Worm (Caenorhabditis elegans): ENCODE data around the gene grl-26.

The grl-26 gene

ce11 chrIV:295734-296201 is 26.8 kb downstream of the grl-26 start (continued):
- TF ChIP-seq ceh-27 (GFP tag; optimal IDR thresholded peaks at IDR 0.05) (no peak), chd-7 (tag; optimal IDR thresholded peaks at IDR 0.05) (peak; percentile 43), aptf-2 (GFP tag; conservative IDR thresholded peaks at IDR 0.05) (no peak), ztf-28 (GFP tag; IDR thresholded peaks at IDR 0.05) (no peak), rcor-1 (GFP tag; IDR thresholded peaks at IDR 0.05) (no peak), snpc-1.3 (tag; optimal IDR thresholded peaks at IDR 0.05; ENCODE audit: insufficient read depth) (no peak), ama-1 (optimal IDR thresholded peaks at IDR 0.05) (no peak), ama-1 (GFP tag; optimal IDR thresholded peaks at IDR 0.05) (no peak), nhr-179 (tag; optimal IDR thresholded peaks at IDR 0.05) (no peak), attf-6 (GFP tag; IDR thresholded peaks at IDR 0.05) (no peak), F52B5.7 (tag; optimal IDR thresholded peaks at IDR 0.05) (no peak), efl-1 (GFP tag; optimal IDR thresholded peaks at IDR 0.05) (no peak), hrde-1 (tag; optimal IDR thresholded peaks at IDR 0.05; ENCODE audit: borderline replicate concordance) (no peak), T26A5.8 (tag; optimal IDR thresholded peaks at IDR 0.05) (no peak), T07F8.4 (tag; optimal IDR thresholded peaks at IDR 0.05) (no peak), F55B11.4 (tag; optimal IDR thresholded peaks at IDR 0.05; ENCODE audit: borderline replicate concordance, insufficient read depth) (no peak), F39B2.1 (GFP tag; IDR thresholded peaks at IDR 0.05) (no peak), C17E4.6 (GFP tag; IDR thresholded peaks at IDR 0.05) (no peak), B0261.1 (tag; optimal IDR thresholded peaks at IDR 0.05) (no peak), Y56A3A.18 (GFP tag; IDR thresholded peaks at IDR 0.05) (no peak), sptf-2 (GFP tag; optimal IDR thresholded peaks at IDR 0.05) (no peak), dpl-1 (GFP tag; optimal IDR thresholded peaks at IDR 0.05) (no peak), madf-6 (GFP tag; IDR thresholded peaks at IDR 0.05) (no peak), ztf-25 (GFP tag; IDR thresholded peaks at IDR 0.05) (no peak), zfh-2 (GFP tag; conservative IDR thresholded peaks at IDR 0.05) (no peak), lin-35 (GFP tag; optimal IDR thresholded peaks at IDR 0.05) (no peak), ekl-4 (GFP tag; IDR thresholded peaks at IDR 0.05) (0 out of 2 replicates have a peak, but pooled peaks have one; percentile 33), nhr-27 (tag; optimal IDR thresholded peaks at IDR 0.05) (no peak), sdz-38 (tag; optimal IDR thresholded peaks at IDR 0.05) (no peak), ztf-26 (tag; optimal IDR thresholded peaks at IDR 0.05) (no peak)

- TF ChIP-seq madf-3 (GFP tag; IDR thresholded peaks at IDR 0.05) (0 out of 2 replicates have a peak, but pooled peaks have one; percentile 21), hlh-12 (tag; optimal IDR thresholded peaks at IDR 0.05) (no peak), nfyb-1 (GFP tag; IDR thresholded peaks at IDR 0.05) (0 out of 2 replicates have a peak, but pooled peaks have one; percentile 25), cebp-1 (GFP tag; IDR thresholded peaks at IDR 0.05) (no peak), cebp-1 (tag; optimal IDR thresholded peaks at IDR 0.05) (peak; percentile 10), nhr-120 (GFP tag; IDR thresholded peaks at IDR 0.05) (0 out of 2 replicates have a peak, but pooled peaks have one; percentile 17), dpl-1 (GFP tag; optimal IDR thresholded peaks at IDR 0.05) (no peak), lin-26 (GFP tag; IDR thresholded peaks at IDR 0.05) (0 out of 2 replicates have a peak, but pooled peaks have one; percentile 37), attf-5 (GFP tag; optimal IDR thresholded peaks at IDR 0.05) (peak; percentile 9)
Measured at ce11 chrIV:294737-295136, 27.9 kb downstream of the grl-26 start.

Data from whole organism, young adult.